Worm (Caenorhabditis elegans): ENCODE data around the gene fbxb-106.

Gene fbxb-106

ce11 chrII:2804245-2804644 is 42.0 kb downstream of the fbxb-106 start (continued):
- TF ChIP-seq sma-3 (GFP tag; optimal IDR thresholded peaks at IDR 0.05), result no peak

- TF ChIP-seq mdl-1 (tag; optimal IDR thresholded peaks at IDR 0.05), result no peak
- no peak for TF ChIP-seq alr-1 (tag; optimal IDR thresholded peaks at IDR 0.05)
- TF ChIP-seq nhr-25 (tag; optimal IDR thresholded peaks at IDR 0.05), result peak; percentile 56
- TF ChIP-seq sma-9 (GFP tag; optimal IDR thresholded peaks at IDR 0.05), result no peak
- TF ChIP-seq sma-9 (tag; optimal IDR thresholded peaks at IDR 0.05), result no peak
- TF ChIP-seq nhr-129 (tag; optimal IDR thresholded peaks at IDR 0.05), result peak; percentile 21
- TF ChIP-seq fos-1 (tag; optimal IDR thresholded peaks at IDR 0.05), result no peak
These were observed 42.7 kb downstream of the fbxb-106 start for ce11 chrII:2804949-2805348.

- TF ChIP-seq blmp-1 (tag; optimal IDR thresholded peaks at IDR 0.05; ENCODE audit: insufficient read depth) (no peak), elt-1 (tag; optimal IDR thresholded peaks at IDR 0.05) (no peak), peb-1 (tag; optimal IDR thresholded peaks at IDR 0.05) (no peak), C34F6.9 (tag; optimal IDR thresholded peaks at IDR 0.05) (no peak), nhr-21 (tag; optimal IDR thresholded peaks at IDR 0.05) (no peak), ceh-82 (tag; optimal IDR thresholded peaks at IDR 0.05) (no peak)
These were observed 43.4 kb downstream of the fbxb-106 start for ce11 chrII:2805566-2805965.

- TF ChIP-seq F13H6.1 (tag; optimal IDR thresholded peaks at IDR 0.05) (peak; percentile 0), sem-4 (tag; optimal IDR thresholded peaks at IDR 0.05) (no peak)
These were observed 45.5 kb downstream of the fbxb-106 start, which contains the start of gene K12H6.12 for ce11 chrII:2807674-2808206. Gene K12H6.12 (plus strand): TSS chrII:2808156.
